Worm (Caenorhabditis elegans) whole organism, L1 larva: Measurements from ENCODE around the gene F37C12.14.

Source experiments
- C04F5.9 ChIP-seq: sonication (generic microtip); optimal IDR thresholded peaks from 2 replicates; lab custom pipeline; 2016; ENCODE audit warnings: missing genetic modification characterization, missing compliant biosample characterization
- C16A3.4 ChIP-seq: fragments of 150-350 bp; optimal IDR thresholded peaks from 2 replicates; lab custom pipeline; 2014; ENCODE audit warnings: missing biosample characterization, missing genetic modification characterization
- F16B12.6 ChIP-seq: fragments of 150-350 bp; optimal IDR thresholded peaks from 2 replicates; lab custom pipeline; 2014; ENCODE audit warnings: missing biosample characterization, missing genetic modification characterization
- aly-2 ChIP-seq: fragments of 150-350 bp; optimal IDR thresholded peaks from 2 replicates; lab custom pipeline; 2014; ENCODE audit warnings: missing biosample characterization, missing genetic modification characterization
- ama-1 ChIP-seq: fragments of 150-350 bp; optimal IDR thresholded peaks from 2 replicates; lab custom pipeline; 2014
- blmp-1 ChIP-seq: fragments of 150-350 bp; optimal IDR thresholded peaks from 2 replicates; lab custom pipeline; 2014; ENCODE audit warnings: missing biosample characterization, missing genetic modification characterization
- ceh-63 ChIP-seq: fragments of 200-800 bp; sonication (Bioruptor generic); optimal IDR thresholded peaks from 2 replicates; lab custom pipeline; 2018; ENCODE audit warnings: mild to moderate bottlenecking, missing genetic modification characterization, missing compliant biosample characterization
- ceh-8 ChIP-seq: fragments of 200-800 bp; sonication (Bioruptor generic); optimal IDR thresholded peaks from 2 replicates; lab custom pipeline; 2018; ENCODE audit warnings: mild to moderate bottlenecking, missing genetic modification characterization, moderate library complexity, missing compliant biosample characterization
- ceh-88 ChIP-seq: fragments of 200-800 bp; sonication (Bioruptor generic); IDR thresholded peaks from 2 replicates; pipeline ENCODE4 v1.3.6; 2022; ENCODE audit warnings: missing genetic modification characterization, missing compliant biosample characterization
- ceh-90 ChIP-seq: sonication (generic microtip); optimal IDR thresholded peaks from 2 replicates; lab custom pipeline; 2016; ENCODE audit warnings: missing genetic modification characterization, missing compliant biosample characterization
- ces-1 ChIP-seq: fragments of 150-350 bp; optimal IDR thresholded peaks from 2 replicates; lab custom pipeline; 2014; ENCODE audit warnings: missing biosample characterization, missing genetic modification reagents, missing genetic modification characterization
- dsc-1 ChIP-seq: sonication (generic microtip); optimal IDR thresholded peaks from 2 replicates; lab custom pipeline; 2016; ENCODE audit warnings: mild to moderate bottlenecking, missing genetic modification characterization, missing compliant biosample characterization
- efl-1 ChIP-seq, 4 experiments: fragments of 150-350 bp; optimal IDR thresholded peaks in 3 of 4; peaks in 1 of 4; 1 replicate in 1 of 4; 2 replicates in 3 of 4; lab custom pipeline; 2014; ENCODE audit warnings: missing biosample characterization in 2 of 4, missing genetic modification characterization in 2 of 4, missing genetic modification reagents in 2 of 4
- efl-3 ChIP-seq: fragments of 200-800 bp; sonication (Bioruptor generic); optimal IDR thresholded peaks from 2 replicates; lab custom pipeline; 2018; ENCODE audit warnings: mild to moderate bottlenecking, missing genetic modification characterization, missing compliant biosample characterization
- egl-13 ChIP-seq: sonication (generic microtip); optimal IDR thresholded peaks from 2 replicates; lab custom pipeline; 2016; ENCODE audit warnings: missing genotype, missing genetic modification reagents, missing genetic modification characterization, missing compliant biosample characterization
- egl-27 ChIP-seq, 2 experiments: fragments of 150-350 bp in 1 of 2; sonication (generic microtip); optimal IDR thresholded peaks; 3 replicates each; lab custom pipeline; 2017 to 2018; ENCODE audit warnings: missing biosample characterization in 2 of 2, missing genetic modification characterization in 2 of 2, missing genetic modification reagents in 2 of 2
- elt-2 ChIP-seq: sonication (generic microtip); optimal IDR thresholded peaks from 2 replicates; lab custom pipeline; 2016; ENCODE audit warnings: missing genetic modification characterization, mild to moderate bottlenecking, inconsistent platforms, missing compliant biosample characterization, missing genetic modification reagents
- ets-5 ChIP-seq: fragments of 200-800 bp; sonication (Bioruptor generic); IDR thresholded peaks from 2 replicates; pipeline ENCODE4 v1.3.6; 2022; ENCODE audit warnings: missing genetic modification characterization, missing compliant biosample characterization
- fkh-8 ChIP-seq: sonication (generic microtip); optimal IDR thresholded peaks from 2 replicates; lab custom pipeline; 2016; ENCODE audit warnings: mild to moderate bottlenecking, missing genetic modification characterization, missing compliant biosample characterization
- fos-1 ChIP-seq: fragments of 150-350 bp; optimal IDR thresholded peaks from 2 replicates; lab custom pipeline; 2014; ENCODE audit warnings: missing biosample characterization, missing genetic modification characterization
- hlh-4 ChIP-seq: sonication (generic microtip); optimal IDR thresholded peaks from 2 replicates; lab custom pipeline; 2016; ENCODE audit warnings: mild to moderate bottlenecking, missing genetic modification characterization, missing compliant biosample characterization
- irx-1 ChIP-seq: sonication (generic microtip); optimal IDR thresholded peaks from 2 replicates; lab custom pipeline; 2016; ENCODE audit warnings: missing genetic modification characterization, missing compliant biosample characterization
- isw-1 ChIP-seq: fragments of 200-800 bp; sonication (Bioruptor generic); IDR thresholded peaks from 2 replicates; pipeline ENCODE4 v1.3.6; 2022; ENCODE audit warnings: missing genetic modification characterization, missing compliant biosample characterization
- jun-1 ChIP-seq: fragments of 150-350 bp; optimal IDR thresholded peaks from 2 replicates; lab custom pipeline; 2014; ENCODE audit warnings: missing biosample characterization, missing genetic modification reagents, missing genetic modification characterization
- lin-13 ChIP-seq: fragments of 150-350 bp; optimal IDR thresholded peaks from 2 replicates; lab custom pipeline; 2014; ENCODE audit warnings: missing biosample characterization, missing genetic modification reagents, missing genetic modification characterization
- lin-14 ChIP-seq: fragments of 200-800 bp; sonication (Bioruptor generic); optimal IDR thresholded peaks from 2 replicates; lab custom pipeline; 2018; ENCODE audit warnings: mild to moderate bottlenecking, missing genetic modification characterization, moderate library complexity, missing compliant biosample characterization
- lin-39 ChIP-seq: fragments of 150-350 bp; optimal IDR thresholded peaks from 2 replicates; lab custom pipeline; 2014; ENCODE audit warnings: missing biosample characterization, missing genetic modification reagents, missing genetic modification characterization
- lsy-2 ChIP-seq, 2 experiments: fragments of 150-350 bp; optimal IDR thresholded peaks; 2 replicates each; lab custom pipeline; 2014; ENCODE audit warnings: missing biosample characterization in 2 of 2, missing genetic modification characterization in 2 of 2
- mdl-1 ChIP-seq, 2 experiments: fragments of 150-350 bp; optimal IDR thresholded peaks; 2 replicates each; lab custom pipeline; 2014 to 2017; ENCODE audit warnings: missing biosample characterization in 2 of 2, missing genetic modification characterization in 2 of 2, inconsistent platforms in 1 of 2
- mef-2 ChIP-seq: fragments of 150-350 bp; optimal IDR thresholded peaks from 2 replicates; lab custom pipeline; 2014; ENCODE audit warnings: missing biosample characterization, missing genetic modification characterization
- nhr-11 ChIP-seq: fragments of 150-350 bp; optimal IDR thresholded peaks from 2 replicates; lab custom pipeline; 2014; ENCODE audit warnings: missing biosample characterization, missing genetic modification characterization
- nhr-237 ChIP-seq: fragments of 150-350 bp; optimal IDR thresholded peaks from 2 replicates; lab custom pipeline; 2014; ENCODE audit warnings: missing biosample characterization, missing genetic modification characterization
- nhr-28 ChIP-seq: fragments of 150-350 bp; optimal IDR thresholded peaks from 2 replicates; lab custom pipeline; 2014; ENCODE audit warnings: missing biosample characterization, missing genetic modification characterization
- nhr-47 ChIP-seq: sonication (generic microtip); optimal IDR thresholded peaks from 2 replicates; lab custom pipeline; 2016; ENCODE audit warnings: mild to moderate bottlenecking, missing genetic modification characterization, moderate library complexity, missing compliant biosample characterization
- nhr-85 ChIP-seq: sonication (generic microtip); peaks from one replicate; lab custom pipeline; 2016; ENCODE audit warnings: missing genetic modification characterization, inconsistent platforms, missing compliant biosample characterization
- nhr-90 ChIP-seq: sonication (generic microtip); optimal IDR thresholded peaks from 2 replicates; lab custom pipeline; 2016; ENCODE audit warnings: mild to moderate bottlenecking, missing genetic modification characterization, missing compliant biosample characterization; ENCODE audit not compliant: poor library complexity
- pqm-1 ChIP-seq: sonication (generic microtip); optimal IDR thresholded peaks from 3 replicates; lab custom pipeline; 2017; ENCODE audit warnings: missing biosample characterization, missing genetic modification characterization
- rnt-1 ChIP-seq: sonication (generic microtip); optimal IDR thresholded peaks from 2 replicates; lab custom pipeline; 2016; ENCODE audit warnings: mild to moderate bottlenecking, missing genetic modification characterization, moderate library complexity, missing compliant biosample characterization
- skn-1 ChIP-seq: fragments of 150-350 bp; optimal IDR thresholded peaks from 2 replicates; lab custom pipeline; 2014; ENCODE audit warnings: missing biosample characterization, missing genetic modification characterization
- sptf-1 ChIP-seq: fragments of 150-350 bp; optimal IDR thresholded peaks from 2 replicates; lab custom pipeline; 2014; ENCODE audit warnings: missing biosample characterization, missing genetic modification characterization
- sup-37 ChIP-seq: fragments of 200-800 bp; sonication (Bioruptor generic); optimal IDR thresholded peaks from 2 replicates; lab custom pipeline; 2018; ENCODE audit warnings: mild to moderate bottlenecking, missing genetic modification characterization, missing compliant biosample characterization
- swsn-7 ChIP-seq: sonication (generic microtip); optimal IDR thresholded peaks from 2 replicates; lab custom pipeline; 2016; ENCODE audit warnings: missing genetic modification characterization, missing compliant biosample characterization
- tbx-2 ChIP-seq: sonication (generic microtip); optimal IDR thresholded peaks from 2 replicates; lab custom pipeline; 2016; ENCODE audit warnings: missing genetic modification characterization, missing compliant biosample characterization
- tlp-1 ChIP-seq: fragments of 150-350 bp; optimal IDR thresholded peaks from 2 replicates; lab custom pipeline; 2014; ENCODE audit warnings: missing biosample characterization, missing genetic modification characterization
- unc-30 ChIP-seq: sonication (generic microtip); optimal IDR thresholded peaks from 2 replicates; lab custom pipeline; 2017; ENCODE audit warnings: missing biosample characterization, missing genetic modification characterization
- xbp-1 ChIP-seq: sonication (generic microtip); optimal IDR thresholded peaks from 2 replicates; lab custom pipeline; 2016; ENCODE audit warnings: missing genetic modification characterization, missing compliant biosample characterization
- ztf-11 ChIP-seq, 2 experiments: sonication (generic microtip); optimal IDR thresholded peaks; 2 replicates each; lab custom pipeline; 2016 to 2017; ENCODE audit warnings: missing genetic modification characterization in 2 of 2, missing biosample characterization in 1 of 2, missing compliant biosample characterization in 1 of 2

F37C12.14 gene

ce11 chrIII:7181822-7182221, 3.6 kb downstream of the F37C12.14 start, which contains the start of gene epg-4 (continued):
- peak; percentile 19 to 57 for TF ChIP-seq efl-1 (optimal IDR thresholded peaks at IDR 0.05; lab: Kevin White, UChicago)
- peak; percentile 45 to 93 for TF ChIP-seq efl-1 (GFP tag; optimal IDR thresholded peaks at IDR 0.05 in 1 of 2; lab: Kevin White, UChicago)

- TF ChIP-seq ama-1 (lab: Kevin White, UChicago): peak; percentile 41
- TF ChIP-seq nhr-90 (tag; lab: Kevin White, UChicago): peak; percentile 5
- TF ChIP-seq egl-27 (tag; optimal IDR thresholded peaks at IDR 0.05; lab: Kevin White, UChicago): no peak
- peak; percentile 18 for TF ChIP-seq nhr-47 (tag; lab: Kevin White, UChicago)
- peak in 1 of 2 experiments; percentile 28 for TF ChIP-seq lsy-2 (tag; optimal IDR thresholded peaks at IDR 0.05; lab: Kevin White, UChicago)
These were observed 4.8 kb downstream of the F37C12.14 start, which contains the start of gene ndab-2 for ce11 chrIII:7180613-7181012. TSS of gene ndab-2 (plus strand) at chrIII:7180752.

- TF ChIP-seq mef-2 (tag; lab: Kevin White, UChicago) (peak; percentile 27), fkh-8 (tag; lab: Kevin White, UChicago) (peak; percentile 88), fos-1 (tag; lab: Kevin White, UChicago) (peak; percentile 84), nhr-85 (tag; lab: Kevin White, UChicago) (peak; percentile 94), nhr-28 (tag; lab: Kevin White, UChicago) (no peak), mdl-1 (tag; optimal IDR thresholded peaks at IDR 0.05; lab: Kevin White, UChicago) (peak in 1 of 2 experiments; percentile 82), lin-39 (tag; lab: Kevin White, UChicago) (peak; percentile 62), ces-1 (GFP tag; lab: Kevin White, UChicago) (no peak), nhr-90 (tag; lab: Kevin White, UChicago) (peak; percentile 92), elt-2 (tag; lab: Kevin White, UChicago) (peak; percentile 44), swsn-7 (peak; percentile 92), lsy-2 (tag; optimal IDR thresholded peaks at IDR 0.05; lab: Kevin White, UChicago) (peak; percentile 95 to 96), isw-1 (peak; percentile 94), sup-37 (GFP tag; lab: Kevin White, UChicago) (no peak), blmp-1 (tag; lab: Kevin White, UChicago) (peak; percentile 93), ceh-8 (GFP tag; lab: Kevin White, UChicago) (peak; percentile 67), jun-1 (tag; lab: Kevin White, UChicago) (peak; percentile 86), ceh-63 (GFP tag; lab: Kevin White, UChicago) (no peak), efl-3 (GFP tag; lab: Kevin White, UChicago) (no peak), C16A3.4 (tag; lab: Kevin White, UChicago) (peak; percentile 96), aly-2 (tag; lab: Kevin White, UChicago) (peak; percentile 47), lin-14 (GFP tag; lab: Kevin White, UChicago) (peak; percentile 92), unc-30 (tag; lab: Kevin White, UChicago) (no peak), sptf-1 (no peak), F16B12.6 (tag; lab: Kevin White, UChicago) (peak; percentile 69), tlp-1 (tag; lab: Kevin White, UChicago) (no peak), pqm-1 (tag; lab: Kevin White, UChicago) (no peak), ceh-88 (GFP tag; lab: Robert Waterston, UW) (peak; percentile 68), lin-13 (GFP tag; lab: Kevin White, UChicago) (peak; percentile 87), ztf-11 (tag; optimal IDR thresholded peaks at IDR 0.05; lab: Kevin White, UChicago) (peak in 1 of 2 experiments; percentile 75), egl-27 (tag; optimal IDR thresholded peaks at IDR 0.05; lab: Kevin White, UChicago) (peak in 1 of 2 experiments; percentile 59), egl-13 (tag; lab: Kevin White, UChicago) (peak; percentile 71), hlh-4 (tag; lab: Kevin White, UChicago) (no peak), nhr-237 (tag; lab: Kevin White, UChicago) (peak; percentile 74), C04F5.9 (peak; percentile 78), irx-1 (peak; percentile 83), ets-5 (GFP tag; lab: Robert Waterston, UW) (no peak), ceh-90 (tag; lab: Kevin White, UChicago) (peak; percentile 34), nhr-11 (tag; lab: Kevin White, UChicago) (peak; percentile 30), skn-1 (tag; lab: Kevin White, UChicago) (peak; percentile 94), dsc-1 (tag; lab: Kevin White, UChicago) (peak; percentile 89), xbp-1 (tag; lab: Kevin White, UChicago) (peak; percentile 94), tbx-2 (peak; percentile 87), rnt-1 (peak; percentile 90)
These were observed 5.7 kb downstream of the F37C12.14 start, which contains the start of the genes rps-14 and rpl-36 for ce11 chrIII:7179538-7180301. TSS of gene rps-14 (minus strand) at chrIII:7179588. TSS of gene rpl-36 (plus strand) at chrIII:7180251.
